Fruit fly (Drosophila melanogaster) whole organism, embryonic: ENCODE measurements around the gene kra.

Source experiments
- Atf3 ChIP-seq: fragments of 200-800 bp; sonication (Bioruptor generic); optimal IDR thresholded peaks from 3 replicates; lab custom pipeline; 2016; ENCODE audit warnings: missing biosample characterization, missing genetic modification characterization
- Bdp1 ChIP-seq: fragments of 200-800 bp; sonication (Bioruptor generic); optimal IDR thresholded peaks from 3 replicates; lab custom pipeline; 2016; ENCODE audit warnings: missing biosample characterization, missing genetic modification characterization
- CG10366 ChIP-seq: fragments of 200-800 bp; sonication (Bioruptor generic); IDR thresholded peaks from 2 replicates; pipeline ENCODE4 v1.3.6; 2022; ENCODE audit warnings: missing biosample characterization, missing genetic modification characterization
- CG10654 ChIP-seq: fragments of 200-800 bp; sonication (Bioruptor generic); optimal IDR thresholded peaks from 2 replicates; lab custom pipeline; 2016; ENCODE audit warnings: missing biosample characterization, missing genetic modification characterization
- CG11504 ChIP-seq: fragments of 200-800 bp; sonication (Bioruptor generic); optimal IDR thresholded peaks from 3 replicates; lab custom pipeline; 2019; ENCODE audit warnings: missing biosample characterization, mild to moderate bottlenecking, missing genetic modification characterization, moderate library complexity
- CG12744 ChIP-seq: fragments of 200-800 bp; sonication (Bioruptor generic); optimal IDR thresholded peaks from 2 replicates; lab custom pipeline; 2016; ENCODE audit warnings: missing biosample characterization, missing genetic modification characterization
- CG14441 ChIP-seq: fragments of 200-800 bp; sonication (Bioruptor generic); IDR thresholded peaks from 2 replicates; pipeline ENCODE4 v1.3.6; 2022; ENCODE audit warnings: missing biosample characterization, missing genetic modification characterization
- CG14710 ChIP-seq: fragments of 200-800 bp; sonication (Bioruptor generic); optimal IDR thresholded peaks from 3 replicates; lab custom pipeline; 2019; ENCODE audit warnings: missing biosample characterization, mild to moderate bottlenecking, missing genetic modification characterization, moderate library complexity
- CG15269 ChIP-seq: fragments of 200-800 bp; sonication (Bioruptor generic); optimal IDR thresholded peaks from 2 replicates; lab custom pipeline; 2018; ENCODE audit warnings: missing biosample characterization, mild to moderate bottlenecking, missing genetic modification characterization, moderate library complexity
- CG16813 ChIP-seq: fragments of 200-800 bp; sonication (Bioruptor generic); IDR thresholded peaks from 3 replicates; pipeline ENCODE4 v1.3.6; 2022; ENCODE audit warnings: missing biosample characterization, missing genetic modification characterization; ENCODE audit not compliant: partially characterized antibody
- CG2202 ChIP-seq: fragments of 200-800 bp; sonication (Bioruptor generic); optimal IDR thresholded peaks from 2 replicates; lab custom pipeline; 2018; ENCODE audit warnings: missing biosample characterization, mild to moderate bottlenecking, missing genetic modification characterization
- CG30403 ChIP-seq: fragments of 200-800 bp; sonication (Bioruptor generic); optimal IDR thresholded peaks from 3 replicates; lab custom pipeline; 2016; ENCODE audit warnings: missing biosample characterization, missing genetic modification characterization
- CG34422 ChIP-seq: fragments of 200-800 bp; sonication (Bioruptor generic); IDR thresholded peaks from 3 replicates; pipeline ENCODE4 v1.3.6; 2022; ENCODE audit warnings: missing biosample characterization, missing genetic modification characterization
- CG6254 ChIP-seq: fragments of 200-800 bp; sonication (Bioruptor generic); optimal IDR thresholded peaks from 3 replicates; lab custom pipeline; 2017; ENCODE audit warnings: mild to moderate bottlenecking, missing biosample characterization, missing genetic modification reagents, missing genetic modification characterization
- CG6272 ChIP-seq: fragments of 200-800 bp; sonication (Bioruptor generic); IDR thresholded peaks from 2 replicates; pipeline ENCODE4 v1.3.6; 2022; ENCODE audit warnings: missing biosample characterization, missing genetic modification characterization
- CG7928 ChIP-seq: fragments of 200-800 bp; sonication (Bioruptor generic); optimal IDR thresholded peaks from 2 replicates; lab custom pipeline; 2017; ENCODE audit warnings: missing biosample characterization, mild to moderate bottlenecking, missing genetic modification characterization
- CG7987 ChIP-seq: fragments of 200-800 bp; sonication (Bioruptor generic); optimal IDR thresholded peaks from 2 replicates; lab custom pipeline; 2018; ENCODE audit warnings: missing biosample characterization, mild to moderate bottlenecking, missing genetic modification characterization, moderate library complexity
- CG9797 ChIP-seq: fragments of 200-800 bp; sonication (Bioruptor generic); optimal IDR thresholded peaks from 3 replicates; lab custom pipeline; 2018; ENCODE audit warnings: missing biosample characterization, mild to moderate bottlenecking, missing genetic modification characterization
- CTCF ChIP-seq: fragments of 200-800 bp; sonication (Bioruptor generic); optimal IDR thresholded peaks from 2 replicates; lab custom pipeline; 2017; ENCODE audit warnings: missing biosample characterization, mild to moderate bottlenecking, missing genetic modification characterization, moderate library complexity
- D19A ChIP-seq: fragments of 200-800 bp; optimal IDR thresholded peaks from 3 replicates; lab custom pipeline; 2019; ENCODE audit warnings: missing biosample characterization, mild to moderate bottlenecking, missing genetic modification characterization, moderate library complexity
- Eip74EF ChIP-seq, 2 experiments: fragments of 200-800 bp in 1 of 2; fragments of >200 bp in 1 of 2; sonication (Bioruptor generic) in 1 of 2; optimal IDR thresholded peaks; 2 replicates each; lab custom pipeline; 2017 to 2019; ENCODE audit warnings: missing biosample characterization in 2 of 2, missing genetic modification characterization in 2 of 2, mild to moderate bottlenecking in 1 of 2, moderate library complexity in 1 of 2
- Fer3 ChIP-seq: fragments of 200-800 bp; sonication (Bioruptor generic); optimal IDR thresholded peaks from 2 replicates; lab custom pipeline; 2018; ENCODE audit warnings: missing biosample characterization, mild to moderate bottlenecking, missing genetic modification characterization, moderate library complexity
- HLHmδ ChIP-seq: fragments of 200-800 bp; sonication (Bioruptor generic); optimal IDR thresholded peaks from 2 replicates; lab custom pipeline; 2018; ENCODE audit warnings: missing biosample characterization, mild to moderate bottlenecking, missing genetic modification characterization, moderate library complexity
- Hey ChIP-seq: fragments of 200-800 bp; sonication (Bioruptor generic); optimal IDR thresholded peaks from 3 replicates; lab custom pipeline; 2018; ENCODE audit warnings: missing biosample characterization, mild to moderate bottlenecking, missing genetic modification characterization
- Kr ChIP-seq: fragments of 200-800 bp; sonication (Bioruptor generic); optimal IDR thresholded peaks from 2 replicates; lab custom pipeline; 2017; ENCODE audit warnings: missing biosample characterization, mild to moderate bottlenecking, missing genetic modification characterization
- Meics ChIP-seq: fragments of 200-800 bp; sonication (Bioruptor generic); optimal IDR thresholded peaks from 2 replicates; lab custom pipeline; 2017; ENCODE audit warnings: missing biosample characterization, mild to moderate bottlenecking, missing genetic modification characterization
- Nf-YB ChIP-seq: fragments of 200-800 bp; sonication (Bioruptor generic); optimal IDR thresholded peaks from 3 replicates; lab custom pipeline; 2019; ENCODE audit warnings: missing biosample characterization, mild to moderate bottlenecking, missing genetic modification characterization, moderate library complexity
- Side ChIP-seq: fragments of 200-800 bp; sonication (Bioruptor generic); optimal IDR thresholded peaks from 2 replicates; lab custom pipeline; 2016; ENCODE audit warnings: missing biosample characterization, missing genetic modification characterization
- Sin3A ChIP-seq: fragments of >200 bp; optimal IDR thresholded peaks from 2 replicates; lab custom pipeline; 2018
- Trl ChIP-seq, 3 experiments: fragments of >200 bp in 2 of 3; fragments of 200-800 bp in 1 of 3; sonication (Bioruptor generic) in 1 of 3; optimal IDR thresholded peaks; 2 replicates in 1 of 3; 3 replicates in 2 of 3; lab custom pipeline; 2016 to 2017; ENCODE audit warnings: missing biosample characterization in 1 of 3, missing genetic modification characterization in 1 of 3
- bcd ChIP-seq: fragments of 200-800 bp; sonication (Bioruptor generic); optimal IDR thresholded peaks from 2 replicates; lab custom pipeline; 2017; ENCODE audit warnings: missing biosample characterization, mild to moderate bottlenecking, missing genetic modification characterization
- bigmax ChIP-seq: fragments of 200-800 bp; sonication (Bioruptor generic); optimal IDR thresholded peaks from 2 replicates; lab custom pipeline; 2018; ENCODE audit warnings: missing biosample characterization, mild to moderate bottlenecking, missing genetic modification characterization
- br ChIP-seq: fragments of >200 bp; optimal IDR thresholded peaks from 2 replicates; lab custom pipeline; 2017
- bsh ChIP-seq, 2 experiments: fragments of 200-800 bp; sonication (Bioruptor generic); optimal IDR thresholded peaks; 2 replicates each; lab custom pipeline; 2017 to 2018; ENCODE audit warnings: mild to moderate bottlenecking in 2 of 2, missing biosample characterization in 2 of 2, missing genetic modification characterization in 2 of 2, moderate library complexity in 1 of 2
- caup ChIP-seq: fragments of 200-800 bp; sonication (Bioruptor generic); optimal IDR thresholded peaks from 3 replicates; lab custom pipeline; 2017; ENCODE audit warnings: missing biosample characterization, mild to moderate bottlenecking, missing genetic modification characterization, moderate library complexity; ENCODE audit not compliant: severe bottlenecking
- exex ChIP-seq: fragments of 200-800 bp; sonication (Bioruptor generic); optimal IDR thresholded peaks from 4 replicates; lab custom pipeline; 2018; ENCODE audit warnings: missing biosample characterization, mild to moderate bottlenecking, missing genetic modification characterization, moderate library complexity
- eyg ChIP-seq: fragments of 200-800 bp; sonication (Bioruptor generic); optimal IDR thresholded peaks from 3 replicates; lab custom pipeline; 2016; ENCODE audit warnings: missing biosample characterization, missing genetic modification characterization
- fd102C ChIP-seq: fragments of 200-800 bp; sonication (Bioruptor generic); optimal IDR thresholded peaks from 2 replicates; lab custom pipeline; 2018; ENCODE audit warnings: missing biosample characterization, mild to moderate bottlenecking, missing genetic modification characterization, moderate library complexity
- gem ChIP-seq: fragments of 200-800 bp; sonication (Bioruptor generic); optimal IDR thresholded peaks from 2 replicates; lab custom pipeline; 2019; ENCODE audit warnings: missing biosample characterization, mild to moderate bottlenecking, missing genetic modification characterization, moderate library complexity
- gfzf ChIP-seq: fragments of 200-800 bp; sonication (Bioruptor generic); optimal IDR thresholded peaks from 2 replicates; lab custom pipeline; 2016; ENCODE audit warnings: missing biosample characterization, mild to moderate bottlenecking, missing genetic modification characterization, moderate library complexity
- lab ChIP-seq: fragments of 200-800 bp; sonication (Bioruptor generic); optimal IDR thresholded peaks from 3 replicates; lab custom pipeline; 2017; ENCODE audit warnings: missing biosample characterization, missing genetic modification characterization, mild to moderate bottlenecking, moderate library complexity, missing genetic modification reagents
- onecut ChIP-seq: fragments of 200-800 bp; sonication (Bioruptor generic); IDR thresholded peaks from 2 replicates; pipeline ENCODE4 v1.3.6; 2022; ENCODE audit warnings: missing biosample characterization, missing genetic modification characterization
- org-1 ChIP-seq: fragments of 200-800 bp; sonication (Bioruptor generic); optimal IDR thresholded peaks from 2 replicates; lab custom pipeline; 2017; ENCODE audit warnings: missing biosample characterization, missing genetic modification characterization
- repo ChIP-seq: fragments of 200-800 bp; sonication (Bioruptor generic); optimal IDR thresholded peaks from 2 replicates; lab custom pipeline; 2016; ENCODE audit warnings: missing biosample characterization, missing genetic modification characterization
- sima ChIP-seq: fragments of 200-800 bp; sonication (Bioruptor generic); optimal IDR thresholded peaks from 2 replicates; lab custom pipeline; 2016; ENCODE audit warnings: missing biosample characterization, missing genetic modification characterization
- slp2 ChIP-seq: fragments of 200-800 bp; sonication (Bioruptor generic); optimal IDR thresholded peaks from 2 replicates; lab custom pipeline; 2016; ENCODE audit warnings: missing biosample characterization, missing genetic modification characterization
- so ChIP-seq: fragments of 200-800 bp; sonication (Bioruptor generic); IDR thresholded peaks from 3 replicates; pipeline ENCODE4 v1.3.6; 2022; ENCODE audit warnings: missing biosample characterization, missing genetic modification characterization
- stwl ChIP-seq: fragments of 200-800 bp; sonication (Bioruptor generic); optimal IDR thresholded peaks from 3 replicates; lab custom pipeline; 2018; ENCODE audit warnings: missing biosample characterization, mild to moderate bottlenecking, missing genetic modification characterization, moderate library complexity
- vfl ChIP-seq: fragments of 200-800 bp; sonication (Bioruptor generic); optimal IDR thresholded peaks from 2 replicates; lab custom pipeline; 2016; ENCODE audit warnings: missing biosample characterization, missing genetic modification characterization

Gene kra

dm6 chr3R:5624115-5624878 lies 23.4 kb upstream of the kra start, which contains the start of the genes Dph4, Spec2 and RpL13A (continued):
- TF ChIP-seq gfzf (GFP tag; lab: Kevin White, UChicago) (peak; percentile 72), Trl (optimal IDR thresholded peaks at IDR 0.05; lab: Kevin White, UChicago) (no peak), Trl (GFP tag; optimal IDR thresholded peaks at IDR 0.05; lab: Kevin White, UChicago) (peak; percentile 94), caup (GFP tag; lab: Kevin White, UChicago) (peak; percentile 98), slp2 (peak; percentile 88), CG6272 (GFP tag; lab: Robert Waterston, UW) (peak; percentile 49; the same call in 1 of the 2 replicates), Fer3 (tag; lab: Kevin White, UChicago) (peak; percentile 92), Sin3A (lab: Kevin White, UChicago) (peak; percentile 97), CG2202 (peak; percentile 83), Eip74EF (GFP tag; optimal IDR thresholded peaks at IDR 0.05; lab: Kevin White, UChicago) (peak in 1 of 2 experiments; percentile 79), CG30403 (GFP tag; lab: Kevin White, UChicago) (peak; percentile 83), Side (GFP tag; lab: Kevin White, UChicago) (peak; percentile 96), so (GFP tag; lab: Robert Waterston, UW) (no peak), repo (GFP tag; lab: Kevin White, UChicago) (peak; percentile 81), CG11504 (tag; lab: Kevin White, UChicago) (no peak), Bdp1 (GFP tag; lab: Kevin White, UChicago) (peak; percentile 88), CG16813 (GFP tag; lab: Robert Waterston, UW) (no peak), bcd (GFP tag; lab: Kevin White, UChicago) (peak; percentile 96), eyg (GFP tag; lab: Kevin White, UChicago) (peak; percentile 88), CG14441 (GFP tag; lab: Robert Waterston, UW) (no peak), br (no peak), CG14710 (tag; lab: Kevin White, UChicago) (peak; percentile 95), onecut (GFP tag; lab: Robert Waterston, UW) (peak; percentile 93), CG12744 (GFP tag; lab: Kevin White, UChicago) (peak; percentile 93), sima (GFP tag; lab: Kevin White, UChicago) (peak; percentile 82), CG9797 (GFP tag; lab: Kevin White, UChicago) (peak; percentile 98), exex (tag; lab: Kevin White, UChicago) (peak; percentile 62), Meics (peak; percentile 97), CTCF (GFP tag; lab: Kevin White, UChicago) (peak; percentile 64), lab (GFP tag; lab: Kevin White, UChicago) (peak; percentile 98), vfl (peak; percentile 89), org-1 (GFP tag; lab: Kevin White, UChicago) (peak; percentile 92), CG6254 (GFP tag; lab: Kevin White, UChicago) (peak; percentile 77), HLHmδ (GFP tag; lab: Kevin White, UChicago) (peak; percentile 100), Nf-YB (GFP tag; lab: Kevin White, UChicago) (peak; percentile 80), Atf3 (peak; percentile 84), fd102C (GFP tag; lab: Kevin White, UChicago) (peak; percentile 87), CG10366 (GFP tag; lab: Robert Waterston, UW) (no peak), Kr (GFP tag; lab: Kevin White, UChicago) (peak; percentile 86), bsh (GFP tag; optimal IDR thresholded peaks at IDR 0.05; lab: Kevin White, UChicago) (peak; percentile 21 to 78), D19A (peak; percentile 61), CG7987 (GFP tag; lab: Kevin White, UChicago) (peak; percentile 99), Hey (peak; percentile 93), CG15269 (tag; lab: Kevin White, UChicago) (peak; percentile 82), CG34422 (GFP tag; lab: Robert Waterston, UW) (no peak), stwl (tag; lab: Kevin White, UChicago) (peak; percentile 75), bigmax (peak; percentile 82), CG10654 (GFP tag; lab: Kevin White, UChicago) (peak; percentile 86), CG7928 (peak; percentile 76), gem (tag; lab: Kevin White, UChicago) (peak; percentile 72)
